Fruit fly (Drosophila melanogaster) whole organism, embryonic: ENCODE measurements around the gene spdo.

Experiments
- Adf1 ChIP-seq: fragments of 200-800 bp; sonication (Bioruptor generic); IDR thresholded peaks from 2 replicates; pipeline ENCODE4 v1.3.6; 2022; ENCODE audit warnings: missing biosample characterization, missing genetic modification characterization
- C15 ChIP-seq: fragments of 200-800 bp; sonication (Bioruptor generic); IDR thresholded peaks from 3 replicates; pipeline ENCODE4 v1.3.6; 2022; ENCODE audit warnings: missing biosample characterization, missing genetic modification characterization
- CG10209 ChIP-seq: fragments of 200-800 bp; sonication (Bioruptor generic); optimal IDR thresholded peaks from 3 replicates; lab custom pipeline; 2017; ENCODE audit warnings: missing biosample characterization, mild to moderate bottlenecking, missing genetic modification characterization, missing genetic modification reagents
- CG10654 ChIP-seq: fragments of 200-800 bp; sonication (Bioruptor generic); optimal IDR thresholded peaks from 2 replicates; lab custom pipeline; 2016; ENCODE audit warnings: missing biosample characterization, missing genetic modification characterization
- CG12219 ChIP-seq: fragments of 200-800 bp; sonication (Bioruptor generic); optimal IDR thresholded peaks from 3 replicates; lab custom pipeline; 2018; ENCODE audit warnings: missing biosample characterization, mild to moderate bottlenecking, missing genetic modification characterization
- CG13624 ChIP-seq: fragments of 200-800 bp; sonication (Bioruptor generic); optimal IDR thresholded peaks from 2 replicates; lab custom pipeline; 2016; ENCODE audit warnings: missing biosample characterization, missing genetic modification characterization
- CG14860 ChIP-seq: fragments of 200-800 bp; sonication (Bioruptor generic); IDR thresholded peaks from 3 replicates; pipeline ENCODE4 v1.3.6; 2022; ENCODE audit warnings: missing biosample characterization, missing genetic modification characterization; ENCODE audit not compliant: partially characterized antibody
- CG15479 ChIP-seq: fragments of 200-800 bp; sonication (Bioruptor generic); optimal IDR thresholded peaks from 3 replicates; lab custom pipeline; 2019; ENCODE audit warnings: missing biosample characterization, mild to moderate bottlenecking, missing genetic modification characterization, moderate library complexity
- CG15514 ChIP-seq: fragments of 200-800 bp; sonication (Bioruptor generic); optimal IDR thresholded peaks from 3 replicates; lab custom pipeline; 2017; ENCODE audit warnings: missing biosample characterization, missing genetic modification characterization, mild to moderate bottlenecking, moderate library complexity, missing genetic modification reagents
- CG1603 ChIP-seq: fragments of 200-800 bp; sonication (Bioruptor generic); optimal IDR thresholded peaks from 2 replicates; lab custom pipeline; 2019; ENCODE audit warnings: missing biosample characterization, mild to moderate bottlenecking, missing genetic modification characterization, moderate library complexity
- CG18619 ChIP-seq: fragments of 200-800 bp; sonication (Bioruptor generic); optimal IDR thresholded peaks from 3 replicates; lab custom pipeline; 2017; ENCODE audit warnings: missing biosample characterization, mild to moderate bottlenecking, missing genetic modification characterization
- CG2202 ChIP-seq: fragments of 200-800 bp; sonication (Bioruptor generic); optimal IDR thresholded peaks from 2 replicates; lab custom pipeline; 2018; ENCODE audit warnings: missing biosample characterization, mild to moderate bottlenecking, missing genetic modification characterization
- CG2889 ChIP-seq: fragments of 200-800 bp; sonication (Bioruptor generic); IDR thresholded peaks from 3 replicates; pipeline ENCODE4 v1.3.6; 2022; ENCODE audit warnings: missing biosample characterization, missing genetic modification characterization
- CG4404 ChIP-seq: fragments of 200-800 bp; sonication (Bioruptor generic); IDR thresholded peaks from 2 replicates; pipeline ENCODE4 v1.3.6; 2022; ENCODE audit warnings: missing biosample characterization, missing genetic modification characterization
- CG6854 ChIP-seq: fragments of 200-800 bp; sonication (Bioruptor generic); optimal IDR thresholded peaks from 3 replicates; lab custom pipeline; 2017; ENCODE audit warnings: missing biosample characterization, mild to moderate bottlenecking, missing genetic modification characterization
- CG7357 ChIP-seq: fragments of 200-800 bp; sonication (Bioruptor generic); IDR thresholded peaks from 3 replicates; pipeline ENCODE4 v1.3.6; 2022; ENCODE audit warnings: missing biosample characterization, missing genetic modification characterization
- CG7928 ChIP-seq: fragments of 200-800 bp; sonication (Bioruptor generic); optimal IDR thresholded peaks from 2 replicates; lab custom pipeline; 2017; ENCODE audit warnings: missing biosample characterization, mild to moderate bottlenecking, missing genetic modification characterization
- CG8281 ChIP-seq: fragments of 200-800 bp; sonication (Bioruptor generic); optimal IDR thresholded peaks from 2 replicates; lab custom pipeline; 2018; ENCODE audit warnings: missing biosample characterization, mild to moderate bottlenecking, missing genetic modification characterization, moderate library complexity
- CG8765 ChIP-seq: fragments of 200-800 bp; sonication (Bioruptor generic); IDR thresholded peaks from 2 replicates; pipeline ENCODE4 v1.3.6; 2022; ENCODE audit warnings: missing biosample characterization, missing genetic modification characterization
- CG9215 ChIP-seq: fragments of 200-800 bp; sonication (Bioruptor generic); IDR thresholded peaks from 2 replicates; pipeline ENCODE4 v1.3.6; 2022; ENCODE audit warnings: missing biosample characterization, missing genetic modification characterization
- CG9727 ChIP-seq: fragments of 200-800 bp; sonication (Bioruptor generic); optimal IDR thresholded peaks from 3 replicates; lab custom pipeline; 2017; ENCODE audit warnings: missing biosample characterization, mild to moderate bottlenecking, missing genetic modification characterization
- Chrac-16 ChIP-seq: fragments of 200-800 bp; sonication (Bioruptor generic); optimal IDR thresholded peaks from 3 replicates; lab custom pipeline; 2016; ENCODE audit warnings: missing biosample characterization, missing genetic modification characterization
- CkIIα-i1 ChIP-seq: fragments of 200-800 bp; sonication (Bioruptor generic); IDR thresholded peaks from 2 replicates; pipeline ENCODE4 v1.3.6; 2022; ENCODE audit warnings: missing biosample characterization, missing genetic modification characterization
- D19A ChIP-seq: fragments of 200-800 bp; optimal IDR thresholded peaks from 3 replicates; lab custom pipeline; 2019; ENCODE audit warnings: missing biosample characterization, mild to moderate bottlenecking, missing genetic modification characterization, moderate library complexity
- Dip3 ChIP-seq: fragments of 200-800 bp; sonication (Bioruptor generic); optimal IDR thresholded peaks from 3 replicates; lab custom pipeline; 2016; ENCODE audit warnings: missing biosample characterization, missing genetic modification characterization
- Dll ChIP-seq: fragments of 200-800 bp; sonication (Bioruptor generic); IDR thresholded peaks from 4 replicates; pipeline ENCODE4 v1.3.6; 2022; ENCODE audit warnings: missing biosample characterization, missing genetic modification characterization; ENCODE audit not compliant: partially characterized antibody
- E2f2 ChIP-seq: fragments of 200-800 bp; sonication (Bioruptor generic); IDR thresholded peaks from 2 replicates; pipeline ENCODE4 v1.3.6; 2022; ENCODE audit warnings: missing biosample characterization, missing genetic modification characterization
- Hr78 ChIP-seq, 2 experiments: fragments of 200-800 bp in 1 of 2; fragments of >200 bp in 1 of 2; sonication (Bioruptor generic) in 1 of 2; optimal IDR thresholded peaks; 2 replicates each; lab custom pipeline; 2017 to 2019; ENCODE audit warnings: missing biosample characterization in 2 of 2, missing genetic modification characterization in 2 of 2, mild to moderate bottlenecking in 1 of 2, moderate library complexity in 1 of 2
- MESR4 ChIP-seq: fragments of 200-800 bp; sonication (Bioruptor generic); optimal IDR thresholded peaks from 2 replicates; lab custom pipeline; 2018; ENCODE audit warnings: missing biosample characterization, mild to moderate bottlenecking, missing genetic modification characterization, moderate library complexity
- Max ChIP-seq: fragments of 200-800 bp; sonication (Bioruptor generic); optimal IDR thresholded peaks from 2 replicates; lab custom pipeline; 2016; ENCODE audit warnings: missing biosample characterization, mild to moderate bottlenecking, missing genetic modification characterization
- NC2β ChIP-seq: fragments of 200-800 bp; sonication (Bioruptor generic); optimal IDR thresholded peaks from 2 replicates; lab custom pipeline; 2016; ENCODE audit warnings: missing biosample characterization, missing genetic modification characterization
- Xrp1 ChIP-seq: fragments of 200-800 bp; sonication (Bioruptor generic); IDR thresholded peaks from 2 replicates; pipeline ENCODE4 v1.3.6; 2022; ENCODE audit warnings: missing biosample characterization, missing genetic modification characterization
- cato ChIP-seq: fragments of 200-800 bp; sonication (Bioruptor generic); optimal IDR thresholded peaks from 2 replicates; lab custom pipeline; 2016; ENCODE audit warnings: missing biosample characterization, missing genetic modification characterization, borderline replicate concordance
- chm ChIP-seq: fragments of 200-800 bp; sonication (Bioruptor generic); IDR thresholded peaks from 2 replicates; pipeline ENCODE4 v1.3.6; 2022; ENCODE audit warnings: missing biosample characterization, missing genetic modification characterization
- croc ChIP-seq: fragments of 200-800 bp; sonication (Bioruptor generic); conservative IDR thresholded peaks from 3 replicates; pipeline ENCODE4 v1.3.6; 2022; ENCODE audit warnings: missing biosample characterization, missing genetic modification characterization
- crp ChIP-seq, 2 experiments: fragments of 200-800 bp; sonication (Bioruptor generic); optimal IDR thresholded peaks; 2 replicates in 1 of 2; 3 replicates in 1 of 2; lab custom pipeline; 2017; ENCODE audit warnings: missing biosample characterization in 2 of 2, missing genetic modification characterization in 2 of 2, mild to moderate bottlenecking in 1 of 2, moderate library complexity in 1 of 2
- dmrt99B ChIP-seq: fragments of 200-800 bp; sonication (Bioruptor generic); optimal IDR thresholded peaks from 2 replicates; lab custom pipeline; 2018; ENCODE audit warnings: missing biosample characterization, mild to moderate bottlenecking, missing genetic modification characterization, moderate library complexity
- fd3F ChIP-seq: fragments of 200-800 bp; sonication (Bioruptor generic); optimal IDR thresholded peaks from 2 replicates; lab custom pipeline; 2018; ENCODE audit warnings: missing biosample characterization, mild to moderate bottlenecking, missing genetic modification characterization, moderate library complexity
- ftz-f1 ChIP-seq: fragments of 200-800 bp; sonication (Bioruptor generic); optimal IDR thresholded peaks from 2 replicates; lab custom pipeline; 2016; ENCODE audit warnings: missing biosample characterization, missing genetic modification characterization
- kni ChIP-seq: fragments of 200-800 bp; sonication (Bioruptor generic); optimal IDR thresholded peaks from 3 replicates; lab custom pipeline; 2017; ENCODE audit warnings: mild to moderate bottlenecking, missing biosample characterization, missing genetic modification reagents, missing genetic modification characterization
- lilli ChIP-seq: fragments of 200-800 bp; sonication (Bioruptor generic); optimal IDR thresholded peaks from 3 replicates; lab custom pipeline; 2016; ENCODE audit warnings: missing biosample characterization, missing genetic modification characterization
- mirr ChIP-seq: fragments of 200-800 bp; sonication (Bioruptor generic); optimal IDR thresholded peaks from 3 replicates; lab custom pipeline; 2018; ENCODE audit warnings: missing biosample characterization, mild to moderate bottlenecking, missing genetic modification characterization
- run ChIP-seq: fragments of 200-800 bp; sonication (Bioruptor generic); optimal IDR thresholded peaks from 3 replicates; lab custom pipeline; 2018; ENCODE audit warnings: missing biosample characterization, mild to moderate bottlenecking, missing genetic modification characterization
- sim ChIP-seq: fragments of 200-800 bp; sonication (Bioruptor generic); IDR thresholded peaks from 2 replicates; pipeline ENCODE4 v1.3.6; 2022; ENCODE audit warnings: missing biosample characterization, missing genetic modification characterization
- so ChIP-seq: fragments of 200-800 bp; sonication (Bioruptor generic); IDR thresholded peaks from 3 replicates; pipeline ENCODE4 v1.3.6; 2022; ENCODE audit warnings: missing biosample characterization, missing genetic modification characterization
- stc ChIP-seq: fragments of 200-800 bp; sonication (Bioruptor generic); IDR thresholded peaks from 2 replicates; pipeline ENCODE4 v1.3.6; 2022; ENCODE audit warnings: missing biosample characterization, missing genetic modification characterization
- unc-4 ChIP-seq: fragments of 200-800 bp; sonication (Bioruptor generic); IDR thresholded peaks from 2 replicates; pipeline ENCODE4 v1.3.6; 2022; ENCODE audit warnings: missing biosample characterization, missing genetic modification characterization; ENCODE audit not compliant: partially characterized antibody

spdo gene

dm6 chr3R:30487828-30488227 lies 11.3 kb downstream of the spdo start, which contains the start of gene Jon99Fii:
TSS of gene Jon99Fii (minus strand) at chr3R:30487928.
- TF ChIP-seq Dip3 (no peak), E2f2 (GFP tag; lab: Robert Waterston, UW) (no peak), MESR4 (GFP tag; lab: Kevin White, UChicago) (no peak), CkIIα-i1 (GFP tag; lab: Robert Waterston, UW) (no peak), CG1603 (no peak), Hr78 (GFP tag; optimal IDR thresholded peaks at IDR 0.05; lab: Kevin White, UChicago) (no peak), NC2β (GFP tag; lab: Kevin White, UChicago) (no peak)
- TF ChIP-seq, all 482 proteins: peak for 0

DNA sequence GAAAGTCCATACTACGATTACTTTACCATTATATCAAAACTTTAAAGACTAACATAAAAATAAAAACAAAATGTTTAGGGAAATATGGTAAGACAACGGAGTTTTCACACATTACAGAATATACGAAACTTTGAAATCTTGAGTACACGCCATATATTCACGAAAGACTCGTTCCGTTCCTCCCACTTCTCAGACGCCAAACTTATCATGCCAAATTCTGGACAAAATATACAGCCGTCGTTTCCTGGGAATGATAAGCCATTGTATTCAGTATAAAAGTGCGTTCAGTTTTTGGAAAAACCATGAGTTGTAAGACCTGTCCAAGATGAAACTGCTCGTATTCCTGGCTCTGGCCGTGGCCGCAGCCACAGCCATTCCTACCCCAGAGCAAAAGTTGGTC lies 12.2 kb downstream of the spdo start, which contains the start of gene Jon99Fi:
Gene Jon99Fi, plus strand, starts transcription at position 301 of the 400 bp plus-strand sequence.
- TF ChIP-seq ftz-f1 (GFP tag; lab: Kevin White, UChicago) (no peak), lilli (GFP tag; lab: Kevin White, UChicago) (peak; percentile 4)
- TF ChIP-seq, all 482 proteins: peak for 1

DNA sequence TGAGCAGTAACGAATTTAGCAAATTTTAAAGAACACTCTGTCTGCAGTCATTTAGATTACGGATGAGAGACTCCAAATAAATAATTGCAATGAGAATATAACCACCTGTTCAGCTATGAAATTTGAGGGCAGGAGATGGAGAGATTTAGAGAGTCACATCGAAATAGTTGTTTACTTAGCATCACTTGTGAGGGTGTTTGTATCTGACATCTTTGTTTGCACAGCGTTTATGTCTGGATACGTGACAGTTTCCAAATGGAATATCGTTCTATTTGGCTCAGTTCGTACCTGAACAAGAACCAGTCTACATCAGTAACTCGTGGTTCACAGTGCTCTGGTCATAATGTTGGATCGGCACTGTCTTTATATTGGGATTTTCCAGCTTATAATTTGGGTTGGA lies 13.3 kb downstream of the spdo start, which contains the start of gene PH4alphaSG2:
Gene PH4alphaSG2, plus strand, starts transcription at position 278 of the 400 bp plus-strand sequence.
- no peak for TF ChIP-seq croc (GFP tag; lab: Robert Waterston, UW)
- TF ChIP-seq mirr (GFP tag; lab: Kevin White, UChicago) = no peak
- TF ChIP-seq CG9727 (GFP tag; lab: Kevin White, UChicago) = no peak
- TF ChIP-seq Max (GFP tag; lab: Kevin White, UChicago) = no peak
- TF ChIP-seq chm (GFP tag; lab: Robert Waterston, UW) = no peak
- no peak for TF ChIP-seq CG4404 (GFP tag; lab: Robert Waterston, UW)
- TF ChIP-seq CG2202 (tag; lab: Kevin White, UChicago) = no peak
- no peak for TF ChIP-seq CG12219 (GFP tag; lab: Kevin White, UChicago)
- TF ChIP-seq cato (GFP tag; lab: Kevin White, UChicago) = no peak
- no peak for TF ChIP-seq Dll (GFP tag; lab: Robert Waterston, UW)
- TF ChIP-seq CG15479 (GFP tag; lab: Kevin White, UChicago) = no peak
- no peak for TF ChIP-seq CG9215
- no peak for TF ChIP-seq CG7357 (GFP tag; lab: Robert Waterston, UW)
- TF ChIP-seq CG14860 (GFP tag; lab: Robert Waterston, UW) = no peak
- TF ChIP-seq stc (GFP tag; lab: Robert Waterston, UW) = no peak
- no peak for TF ChIP-seq so (GFP tag; lab: Robert Waterston, UW)
- no peak for TF ChIP-seq dmrt99B (tag; lab: Kevin White, UChicago)
- TF ChIP-seq crp (GFP tag; optimal IDR thresholded peaks at IDR 0.05; lab: Kevin White, UChicago) = no peak
- TF ChIP-seq CG18619 = peak; percentile 20
- TF ChIP-seq CG10654 = no peak
- TF ChIP-seq Adf1 (GFP tag; lab: Robert Waterston, UW) = no peak
- no peak for TF ChIP-seq CG8765 (GFP tag; lab: Robert Waterston, UW)
- TF ChIP-seq sim (GFP tag; lab: Robert Waterston, UW) = no peak
- TF ChIP-seq unc-4 (GFP tag; lab: Robert Waterston, UW) = no peak
- TF ChIP-seq run (tag; lab: Kevin White, UChicago) = no peak
- TF ChIP-seq fd3F = no peak
- no peak for TF ChIP-seq CG7928
- no peak for TF ChIP-seq CG8281 (tag; lab: Kevin White, UChicago)
- TF ChIP-seq Xrp1 = 0 out of 2 replicates have a peak, but pooled peaks have one; percentile 25
- TF ChIP-seq D19A = no peak
- TF ChIP-seq CG13624 (GFP tag; lab: Kevin White, UChicago) = no peak
- TF ChIP-seq kni (GFP tag; lab: Kevin White, UChicago) = no peak
- TF ChIP-seq CG6854 (GFP tag; lab: Kevin White, UChicago) = no peak
- no peak for TF ChIP-seq Chrac-16 (GFP tag; lab: Kevin White, UChicago)
- TF ChIP-seq CG10209 (GFP tag; lab: Kevin White, UChicago) = peak; percentile 14
- TF ChIP-seq ftz-f1 (GFP tag; lab: Kevin White, UChicago) = no peak
- TF ChIP-seq CG2889 (GFP tag; lab: Robert Waterston, UW) = no peak
- TF ChIP-seq C15 (GFP tag; lab: Robert Waterston, UW) = no peak
- peak; percentile 29 for TF ChIP-seq CG15514
